Worm (Caenorhabditis elegans): Measurements from ENCODE around the gene acbp-3.

- TF ChIP-seq aly-2 (tag; optimal IDR thresholded peaks at IDR 0.05), result no peak
- TF ChIP-seq ceh-82 (tag; optimal IDR thresholded peaks at IDR 0.05), result no peak
Measured at ce11 chrX:10953834-10954233, 50.8 kb downstream of the acbp-3 start, which contains the start of gene pbo-4.
